Fruit fly (Drosophila melanogaster) whole organism, embryonic: ENCODE data around the gene CG33110.

Source experiments
- Asciz ChIP-seq: fragments of 200-800 bp; sonication (Bioruptor generic); optimal IDR thresholded peaks from 2 replicates; lab custom pipeline; 2017; ENCODE audit warnings: missing biosample characterization, mild to moderate bottlenecking, missing genetic modification characterization, missing genetic modification reagents
- CG10321 ChIP-seq: fragments of 200-800 bp; sonication (Bioruptor generic); IDR thresholded peaks from 2 replicates; pipeline ENCODE4 v1.3.6; 2022; ENCODE audit warnings: missing biosample characterization, missing genetic modification characterization
- CG10462 ChIP-seq: fragments of 200-800 bp; sonication (Bioruptor generic); optimal IDR thresholded peaks from 2 replicates; lab custom pipeline; 2016; ENCODE audit warnings: missing biosample characterization, missing genetic modification characterization
- CG10979 ChIP-seq: fragments of 200-800 bp; sonication (Bioruptor generic); optimal IDR thresholded peaks from 2 replicates; lab custom pipeline; 2018; ENCODE audit warnings: missing biosample characterization, mild to moderate bottlenecking, missing genetic modification characterization, moderate library complexity
- CG11085 ChIP-seq: fragments of 200-800 bp; sonication (Bioruptor generic); IDR thresholded peaks from 2 replicates; pipeline ENCODE4 v1.3.6; 2022; ENCODE audit warnings: missing biosample characterization, missing genetic modification characterization
- CG13424 ChIP-seq: fragments of 200-800 bp; sonication (Bioruptor generic); optimal IDR thresholded peaks from 2 replicates; lab custom pipeline; 2019; ENCODE audit warnings: missing biosample characterization, mild to moderate bottlenecking, missing genetic modification characterization, moderate library complexity
- CG15073 ChIP-seq: fragments of 200-800 bp; sonication (Bioruptor generic); optimal IDR thresholded peaks from 2 replicates; lab custom pipeline; 2016; ENCODE audit warnings: missing biosample characterization, missing genetic modification characterization
- CG16813 ChIP-seq: fragments of 200-800 bp; sonication (Bioruptor generic); IDR thresholded peaks from 3 replicates; pipeline ENCODE4 v1.3.6; 2022; ENCODE audit warnings: missing biosample characterization, missing genetic modification characterization; ENCODE audit not compliant: partially characterized antibody
- CG17328 ChIP-seq: fragments of 200-800 bp; sonication (Bioruptor generic); IDR thresholded peaks from 2 replicates; pipeline ENCODE4 v1.3.6; 2022; ENCODE audit warnings: missing biosample characterization, missing genetic modification characterization
- CG17829 ChIP-seq: fragments of 200-800 bp; optimal IDR thresholded peaks from 2 replicates; lab custom pipeline; 2019; ENCODE audit warnings: missing biosample characterization, mild to moderate bottlenecking, missing genetic modification characterization, moderate library complexity
- CG17912 ChIP-seq: fragments of 200-800 bp; sonication (Bioruptor generic); optimal IDR thresholded peaks from 2 replicates; lab custom pipeline; 2018; ENCODE audit warnings: missing biosample characterization, mild to moderate bottlenecking, missing genetic modification characterization
- CG2875 ChIP-seq: fragments of 200-800 bp; sonication (Bioruptor generic); optimal IDR thresholded peaks from 2 replicates; lab custom pipeline; 2017; ENCODE audit warnings: missing biosample characterization, mild to moderate bottlenecking, missing genetic modification characterization, missing genetic modification reagents
- CG4404 ChIP-seq: fragments of 200-800 bp; sonication (Bioruptor generic); IDR thresholded peaks from 2 replicates; pipeline ENCODE4 v1.3.6; 2022; ENCODE audit warnings: missing biosample characterization, missing genetic modification characterization
- CG4730 ChIP-seq: fragments of 200-800 bp; sonication (Bioruptor generic); IDR thresholded peaks from 2 replicates; pipeline ENCODE4 v1.3.6; 2022; ENCODE audit warnings: missing biosample characterization, missing genetic modification characterization
- CG6854 ChIP-seq: fragments of 200-800 bp; sonication (Bioruptor generic); optimal IDR thresholded peaks from 3 replicates; lab custom pipeline; 2017; ENCODE audit warnings: missing biosample characterization, mild to moderate bottlenecking, missing genetic modification characterization
- CG7271 ChIP-seq: fragments of 200-800 bp; sonication (Bioruptor generic); optimal IDR thresholded peaks from 2 replicates; lab custom pipeline; 2018; ENCODE audit warnings: missing biosample characterization, mild to moderate bottlenecking, missing genetic modification characterization, moderate library complexity
- CG8359 ChIP-seq: fragments of 200-800 bp; sonication (Bioruptor generic); optimal IDR thresholded peaks from 2 replicates; lab custom pipeline; 2017; ENCODE audit warnings: missing biosample characterization, mild to moderate bottlenecking, missing genetic modification characterization, borderline replicate concordance
- CG9797 ChIP-seq: fragments of 200-800 bp; sonication (Bioruptor generic); optimal IDR thresholded peaks from 3 replicates; lab custom pipeline; 2018; ENCODE audit warnings: missing biosample characterization, mild to moderate bottlenecking, missing genetic modification characterization
- CTCF ChIP-seq: fragments of 200-800 bp; sonication (Bioruptor generic); optimal IDR thresholded peaks from 2 replicates; lab custom pipeline; 2017; ENCODE audit warnings: missing biosample characterization, mild to moderate bottlenecking, missing genetic modification characterization, moderate library complexity
- D19B ChIP-seq: fragments of 200-800 bp; sonication (Bioruptor generic); optimal IDR thresholded peaks from 2 replicates; lab custom pipeline; 2017; ENCODE audit warnings: missing biosample characterization, mild to moderate bottlenecking, missing genetic modification characterization
- Doc2 ChIP-seq: fragments of 200-800 bp; sonication (Bioruptor generic); IDR thresholded peaks from 2 replicates; pipeline ENCODE4 v1.3.6; 2022; ENCODE audit warnings: missing biosample characterization, missing genetic modification characterization
- Ets97D ChIP-seq: fragments of 200-800 bp; sonication (Bioruptor generic); optimal IDR thresholded peaks from 3 replicates; lab custom pipeline; 2016; ENCODE audit warnings: missing biosample characterization, missing genetic modification characterization
- Fer2 ChIP-seq: fragments of 200-800 bp; sonication (Bioruptor generic); optimal IDR thresholded peaks from 2 replicates; lab custom pipeline; 2018; ENCODE audit warnings: missing biosample characterization, mild to moderate bottlenecking, missing genetic modification characterization, moderate library complexity
- Fer3 ChIP-seq: fragments of 200-800 bp; sonication (Bioruptor generic); optimal IDR thresholded peaks from 2 replicates; lab custom pipeline; 2018; ENCODE audit warnings: missing biosample characterization, mild to moderate bottlenecking, missing genetic modification characterization, moderate library complexity
- HHEX ChIP-seq: fragments of 200-800 bp; sonication (Bioruptor generic); optimal IDR thresholded peaks from 3 replicates; lab custom pipeline; 2017; ENCODE audit warnings: missing biosample characterization, mild to moderate bottlenecking, missing genetic modification characterization, missing genetic modification reagents
- HmgD ChIP-seq: fragments of 200-800 bp; sonication (Bioruptor generic); optimal IDR thresholded peaks from 3 replicates; lab custom pipeline; 2016; ENCODE audit warnings: missing biosample characterization, missing genetic modification characterization
- MTF-1 ChIP-seq: fragments of 200-800 bp; sonication (Bioruptor generic); optimal IDR thresholded peaks from 2 replicates; lab custom pipeline; 2018; ENCODE audit warnings: missing biosample characterization, mild to moderate bottlenecking, missing genetic modification characterization, borderline replicate concordance
- Med ChIP-seq: fragments of 200-800 bp; sonication (Bioruptor generic); peaks from one replicate; lab custom pipeline; 2016; ENCODE audit warnings: missing biosample characterization, missing genetic modification characterization, mild to moderate bottlenecking, inconsistent platforms, moderate library complexity
- Mes4 ChIP-seq: fragments of 200-800 bp; sonication (Bioruptor generic); optimal IDR thresholded peaks from 2 replicates; lab custom pipeline; 2016; ENCODE audit warnings: missing biosample characterization, missing genetic modification characterization
- Scr ChIP-seq: fragments of 200-800 bp; sonication (Bioruptor generic); IDR thresholded peaks from 2 replicates; pipeline ENCODE4 v1.3.6; 2022; ENCODE audit warnings: missing biosample characterization, missing genetic modification characterization; ENCODE audit not compliant: partially characterized antibody
- Six4 ChIP-seq: fragments of 200-800 bp; sonication (Bioruptor generic); optimal IDR thresholded peaks from 2 replicates; lab custom pipeline; 2016; ENCODE audit warnings: missing biosample characterization, missing genetic modification characterization
- Spps ChIP-seq: fragments of 200-800 bp; sonication (Bioruptor generic); optimal IDR thresholded peaks from 2 replicates; lab custom pipeline; 2018; ENCODE audit warnings: missing biosample characterization, mild to moderate bottlenecking, missing genetic modification characterization
- Usf ChIP-seq: fragments of 200-800 bp; sonication (Bioruptor generic); optimal IDR thresholded peaks from 2 replicates; lab custom pipeline; 2017; ENCODE audit warnings: missing genotype, missing biosample characterization, missing genetic modification characterization
- abd-A ChIP-seq: fragments of 200-800 bp; sonication (Bioruptor generic); optimal IDR thresholded peaks from 3 replicates; lab custom pipeline; 2019; ENCODE audit warnings: missing biosample characterization, mild to moderate bottlenecking, missing genetic modification characterization, moderate library complexity
- chinmo ChIP-seq: fragments of 200-800 bp; sonication (Bioruptor generic); IDR thresholded peaks from 4 replicates; pipeline ENCODE4 v1.3.6; 2022; ENCODE audit warnings: missing biosample characterization, missing genetic modification characterization; ENCODE audit not compliant: partially characterized antibody
- chm ChIP-seq: fragments of 200-800 bp; sonication (Bioruptor generic); IDR thresholded peaks from 2 replicates; pipeline ENCODE4 v1.3.6; 2022; ENCODE audit warnings: missing biosample characterization, missing genetic modification characterization
- dm ChIP-seq: fragments of 200-800 bp; sonication (Bioruptor generic); optimal IDR thresholded peaks from 3 replicates; lab custom pipeline; 2016; ENCODE audit warnings: missing biosample characterization, missing genetic modification characterization
- dmrt99B ChIP-seq: fragments of 200-800 bp; sonication (Bioruptor generic); optimal IDR thresholded peaks from 2 replicates; lab custom pipeline; 2018; ENCODE audit warnings: missing biosample characterization, mild to moderate bottlenecking, missing genetic modification characterization, moderate library complexity
- ems ChIP-seq: fragments of 200-800 bp; sonication (Bioruptor generic); optimal IDR thresholded peaks from 3 replicates; lab custom pipeline; 2016; ENCODE audit warnings: missing biosample characterization, missing genetic modification characterization
- gcm ChIP-seq: fragments of 200-800 bp; sonication (Bioruptor generic); optimal IDR thresholded peaks from 2 replicates; lab custom pipeline; 2019; ENCODE audit warnings: missing biosample characterization, mild to moderate bottlenecking, missing genetic modification characterization, moderate library complexity
- gro ChIP-seq: fragments of 200-800 bp; sonication (Bioruptor generic); optimal IDR thresholded peaks from 2 replicates; lab custom pipeline; 2016; ENCODE audit warnings: missing biosample characterization, missing genetic modification characterization
- gt ChIP-seq: fragments of 200-800 bp; sonication (Bioruptor generic); IDR thresholded peaks from 2 replicates; pipeline ENCODE4 v1.3.6; 2022; ENCODE audit warnings: missing biosample characterization, missing genetic modification characterization
- h ChIP-seq: fragments of >200 bp; optimal IDR thresholded peaks from 2 replicates; lab custom pipeline; 2017
- knrl ChIP-seq: fragments of 200-800 bp; sonication (Bioruptor generic); IDR thresholded peaks from 3 replicates; pipeline ENCODE4 v1.3.6; 2022; ENCODE audit warnings: missing biosample characterization, missing genetic modification characterization; ENCODE audit not compliant: partially characterized antibody
- nmo ChIP-seq: fragments of 200-800 bp; sonication (Bioruptor generic); optimal IDR thresholded peaks from 2 replicates; lab custom pipeline; 2018; ENCODE audit warnings: missing biosample characterization, mild to moderate bottlenecking, missing genetic modification characterization, moderate library complexity
- oc ChIP-seq: fragments of 200-800 bp; sonication (Bioruptor generic); optimal IDR thresholded peaks from 2 replicates; lab custom pipeline; 2018; ENCODE audit warnings: missing biosample characterization, mild to moderate bottlenecking, missing genetic modification characterization, moderate library complexity
- onecut ChIP-seq: fragments of 200-800 bp; sonication (Bioruptor generic); IDR thresholded peaks from 2 replicates; pipeline ENCODE4 v1.3.6; 2022; ENCODE audit warnings: missing biosample characterization, missing genetic modification characterization
- ro ChIP-seq: fragments of 200-800 bp; sonication (Bioruptor generic); IDR thresholded peaks from 2 replicates; pipeline ENCODE4 v1.3.6; 2022; ENCODE audit warnings: missing biosample characterization, missing genetic modification characterization
- sens ChIP-seq: fragments of 200-800 bp; sonication (Bioruptor generic); peaks from one replicate; lab custom pipeline; 2016; ENCODE audit warnings: missing biosample characterization, missing genetic modification characterization
- slp2 ChIP-seq: fragments of 200-800 bp; sonication (Bioruptor generic); optimal IDR thresholded peaks from 2 replicates; lab custom pipeline; 2016; ENCODE audit warnings: missing biosample characterization, missing genetic modification characterization
- unc-4 ChIP-seq: fragments of 200-800 bp; sonication (Bioruptor generic); IDR thresholded peaks from 2 replicates; pipeline ENCODE4 v1.3.6; 2022; ENCODE audit warnings: missing biosample characterization, missing genetic modification characterization; ENCODE audit not compliant: partially characterized antibody
- vnd ChIP-seq: fragments of 200-800 bp; sonication (Bioruptor generic); IDR thresholded peaks from 3 replicates; pipeline ENCODE4 v1.3.6; 2022; ENCODE audit warnings: missing biosample characterization, missing genetic modification characterization; ENCODE audit not compliant: partially characterized antibody

CG33110 gene

dm6 chr3R:22584582-22584981 is 14.6 kb downstream of the CG33110 start, which contains the start of the genes CG33107 and CG6937 (continued):
- TF ChIP-seq sens (GFP tag; lab: Kevin White, UChicago) = no peak
- no peak for TF ChIP-seq CG7271 (tag; lab: Kevin White, UChicago)
- TF ChIP-seq nmo (GFP tag; lab: Kevin White, UChicago) = peak; percentile 11
- no peak for TF ChIP-seq CG11085
- no peak for TF ChIP-seq Asciz (GFP tag; lab: Kevin White, UChicago)
- TF ChIP-seq Ets97D = peak; percentile 30
- TF ChIP-seq CG10979 (tag; lab: Kevin White, UChicago) = no peak
- TF ChIP-seq unc-4 = peak; percentile 36
- no peak for TF ChIP-seq CG16813 (GFP tag; lab: Robert Waterston, UW)
- no peak for TF ChIP-seq CG6854
- TF ChIP-seq ro (GFP tag; lab: Robert Waterston, UW) = no peak
- no peak for TF ChIP-seq abd-A (tag; lab: Kevin White, UChicago)
- no peak for TF ChIP-seq ems (GFP tag; lab: Kevin White, UChicago)
- TF ChIP-seq knrl (GFP tag; lab: Robert Waterston, UW) = no peak
- TF ChIP-seq dm (GFP tag; lab: Kevin White, UChicago) = peak; percentile 93
- no peak for TF ChIP-seq vnd (GFP tag; lab: Robert Waterston, UW)
- TF ChIP-seq CG10462 (GFP tag; lab: Kevin White, UChicago) = no peak
- no peak for TF ChIP-seq CG10321 (GFP tag; lab: Robert Waterston, UW)
- TF ChIP-seq CG17912 (GFP tag; lab: Kevin White, UChicago) = no peak
- peak; percentile 76 for TF ChIP-seq Med
- no peak for TF ChIP-seq CG4730 (GFP tag; lab: Robert Waterston, UW)
- TF ChIP-seq CTCF (GFP tag; lab: Kevin White, UChicago) = peak; percentile 15
- no peak for TF ChIP-seq gt (GFP tag; lab: Robert Waterston, UW)
- TF ChIP-seq Usf (GFP tag; lab: Kevin White, UChicago) = no peak
- no peak for TF ChIP-seq h
- TF ChIP-seq CG2875 (GFP tag; lab: Kevin White, UChicago) = no peak
- peak; percentile 28; the same call in 1 of the 2 replicates for TF ChIP-seq Scr (GFP tag; lab: Robert Waterston, UW)
- peak; percentile 82 for TF ChIP-seq CG9797
- TF ChIP-seq CG17829 = peak; percentile 17
- TF ChIP-seq Doc2 (GFP tag; lab: Robert Waterston, UW) = no peak
- no peak for TF ChIP-seq CG8359
- no peak for TF ChIP-seq Fer3 (tag; lab: Kevin White, UChicago)
- no peak for TF ChIP-seq chm (GFP tag; lab: Robert Waterston, UW)
- TF ChIP-seq CG17328 (GFP tag; lab: Robert Waterston, UW) = no peak
- no peak for TF ChIP-seq gro (GFP tag; lab: Kevin White, UChicago)
- no peak for TF ChIP-seq HHEX (GFP tag; lab: Kevin White, UChicago)
- TF ChIP-seq HmgD (GFP tag; lab: Kevin White, UChicago) = no peak
- no peak for TF ChIP-seq Six4
- TF ChIP-seq Spps (tag; lab: Kevin White, UChicago) = no peak
- TF ChIP-seq dmrt99B = no peak
- no peak for TF ChIP-seq oc (tag; lab: Kevin White, UChicago)
- no peak for TF ChIP-seq Mes4
- TF ChIP-seq CG15073 = no peak
- TF ChIP-seq Fer2 (tag; lab: Kevin White, UChicago) = no peak
- no peak for TF ChIP-seq MTF-1 (GFP tag; lab: Kevin White, UChicago)
- no peak for TF ChIP-seq CG4404 (GFP tag; lab: Robert Waterston, UW)
- TF ChIP-seq onecut (GFP tag; lab: Robert Waterston, UW) = no peak
- no peak for TF ChIP-seq slp2 (GFP tag; lab: Kevin White, UChicago)
- TF ChIP-seq D19B (GFP tag; lab: Kevin White, UChicago) = no peak
- TF ChIP-seq CG13424 (tag; lab: Kevin White, UChicago) = no peak
- no peak for TF ChIP-seq chinmo (GFP tag; lab: Robert Waterston, UW)
- no peak for TF ChIP-seq gcm (GFP tag; lab: Kevin White, UChicago)
